Fruit fly (Drosophila melanogaster) S2 (cell line): ENCODE results near the gene Ipk2.

Experiments
- CG8478 ChIP-seq: fragments of >200 bp; optimal IDR thresholded peaks from 2 replicates; lab custom pipeline; 2018
- CTCF ChIP-seq, 2 experiments: fragments of >200 bp; optimal IDR thresholded peaks; 2 replicates each; lab custom pipeline; 2018

DNA sequence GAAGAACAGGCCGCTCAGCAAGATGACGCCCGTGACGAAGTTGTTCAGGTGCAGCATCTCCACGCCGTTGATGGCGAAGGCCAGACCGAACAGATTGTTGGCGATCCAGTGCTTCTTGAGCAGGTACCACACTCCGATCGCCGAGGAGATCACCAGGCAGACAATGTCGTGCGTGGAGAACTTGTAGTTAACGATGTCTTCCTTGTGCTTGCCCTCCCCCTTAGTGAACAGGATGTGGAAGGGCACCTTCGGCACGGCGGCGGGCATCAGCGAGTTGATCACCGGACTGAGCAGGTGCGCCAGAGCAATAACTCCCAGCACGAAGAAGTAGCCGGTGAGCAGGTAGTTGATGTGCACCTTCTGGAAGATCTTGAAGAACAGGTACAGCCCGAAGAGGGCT is 30.3 kb downstream of the Ipk2 start:
- TF ChIP-seq CG8478 (lab: Kevin White, UChicago) (no peak), CTCF (optimal IDR thresholded peaks at IDR 0.05; lab: Kevin White, UChicago) (no peak)
